Worm (Caenorhabditis elegans): ENCODE data around the gene spp-16.

Gene spp-16

DNA sequence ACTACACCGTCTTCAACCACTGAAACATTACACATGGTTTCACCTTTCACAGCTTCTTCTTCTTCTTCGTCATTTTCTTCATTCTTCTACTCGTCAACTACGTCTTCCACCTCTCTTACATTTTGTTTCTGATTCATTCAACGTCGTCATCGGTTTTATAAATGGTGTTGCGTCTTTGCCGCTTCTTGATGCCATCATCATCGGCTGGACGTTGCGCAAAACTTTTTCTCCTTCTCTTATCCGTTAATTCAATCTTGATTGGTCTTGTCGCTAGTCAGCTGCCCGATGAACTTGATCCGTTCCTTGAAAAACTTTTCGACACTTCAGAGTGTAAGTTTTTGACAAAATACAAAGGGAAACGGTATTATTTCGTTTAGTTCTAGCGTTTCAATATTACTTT lies 2.5 kb downstream of the spp-16 start:
- TF ChIP-seq nhr-25 (tag; optimal IDR thresholded peaks at IDR 0.05) (peak; percentile 54), mml-1 (tag; optimal IDR thresholded peaks at IDR 0.05) (no peak), elt-1 (tag; optimal IDR thresholded peaks at IDR 0.05) (peak; percentile 29)

DNA sequence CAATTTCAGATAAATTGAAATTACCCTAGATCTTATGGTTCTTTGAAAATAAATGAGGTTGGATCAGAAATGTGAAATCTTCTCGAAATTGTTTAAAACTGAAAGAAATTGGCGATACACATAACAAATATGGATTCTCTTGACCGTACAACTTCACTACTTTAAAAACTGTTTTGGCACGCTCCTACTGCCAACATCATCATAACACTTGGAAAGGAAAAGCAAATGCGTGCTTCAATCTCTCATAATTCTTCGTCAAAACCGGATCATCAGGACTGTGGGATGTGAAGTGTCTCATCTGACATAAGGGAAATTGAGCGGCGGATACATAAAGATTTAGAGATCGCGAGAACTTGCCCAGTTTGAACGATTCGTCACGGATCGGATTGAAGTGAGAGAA lies 3.0 kb downstream of the spp-16 start, which contains the start of gene F32D8.7:
Gene F32D8.7 (plus strand): TSS at position 329 of the 400 bp plus-strand sequence.
- no peak for TF ChIP-seq nhr-76 (tag; optimal IDR thresholded peaks at IDR 0.05)
- no peak for TF ChIP-seq pha-4 (tag; optimal IDR thresholded peaks at IDR 0.05)
- TF ChIP-seq unc-39 (tag; optimal IDR thresholded peaks at IDR 0.05), result no peak
- no peak for TF ChIP-seq nhr-28 (tag; optimal IDR thresholded peaks at IDR 0.05)
- peak; percentile 1 for TF ChIP-seq nhr-23 (tag; optimal IDR thresholded peaks at IDR 0.05)

DNA sequence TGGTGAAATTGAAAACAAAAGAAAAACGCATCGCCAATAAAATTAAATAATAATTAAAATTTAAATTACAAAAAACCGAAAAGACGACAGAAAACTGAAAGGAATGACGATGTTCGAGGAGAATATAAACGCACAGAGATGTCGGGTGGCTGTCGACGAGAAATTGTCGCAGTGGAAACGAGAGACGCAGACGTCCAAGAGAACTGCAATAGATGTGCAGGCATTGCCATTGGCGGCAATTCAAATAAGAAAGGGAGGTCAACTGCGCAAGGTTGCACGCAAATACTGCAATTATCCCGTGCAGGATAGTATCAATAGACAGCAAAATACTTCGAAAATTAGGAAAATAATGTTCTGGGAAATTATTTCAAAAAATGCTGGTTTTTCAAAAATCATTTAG lies 3.9 kb downstream of the spp-16 start:
- TF ChIP-seq lsy-12 (tag; optimal IDR thresholded peaks at IDR 0.05), result peak; percentile 99
- TF ChIP-seq nhr-76 (tag; optimal IDR thresholded peaks at IDR 0.05), result peak; percentile 87
- peak; percentile 99 for TF ChIP-seq nhr-43 (tag; optimal IDR thresholded peaks at IDR 0.05; ENCODE audit: poor library complexity, severe bottlenecking)
- TF ChIP-seq aly-2 (tag; optimal IDR thresholded peaks at IDR 0.05), result peak; percentile 79
- peak; percentile 93 for TF ChIP-seq elt-2 (tag; optimal IDR thresholded peaks at IDR 0.05)
- TF ChIP-seq mdl-1 (tag; optimal IDR thresholded peaks at IDR 0.05), result peak; percentile 69
- TF ChIP-seq ceh-9 (tag; optimal IDR thresholded peaks at IDR 0.05), result peak; percentile 11
- TF ChIP-seq unc-39 (tag; optimal IDR thresholded peaks at IDR 0.05), result no peak
- peak; percentile 96 for TF ChIP-seq tbx-2 (tag; optimal IDR thresholded peaks at IDR 0.05)
- no peak for TF ChIP-seq nhr-12 (tag; optimal IDR thresholded peaks at IDR 0.05)
- TF ChIP-seq lin-39 (tag; optimal IDR thresholded peaks at IDR 0.05), result peak; percentile 98
- peak; percentile 81 for TF ChIP-seq nhr-28 (tag; optimal IDR thresholded peaks at IDR 0.05)
- peak; percentile 59 for TF ChIP-seq fkh-2 (tag; optimal IDR thresholded peaks at IDR 0.05)
- TF ChIP-seq nhr-77 (tag; optimal IDR thresholded peaks at IDR 0.05), result peak; percentile 95
- TF ChIP-seq elt-3 (tag; optimal IDR thresholded peaks at IDR 0.05), result peak; percentile 67 to 96 (median 72)
- TF ChIP-seq ceh-82 (tag; optimal IDR thresholded peaks at IDR 0.05), result peak; percentile 96
- TF ChIP-seq pha-4 (tag; optimal IDR thresholded peaks at IDR 0.05), result peak; percentile 99
- TF ChIP-seq egl-27 (tag; optimal IDR thresholded peaks at IDR 0.05), result peak; percentile 74
- TF ChIP-seq egl-5 (tag; optimal IDR thresholded peaks at IDR 0.05), result peak; percentile 97
- peak; percentile 95 for TF ChIP-seq skn-1 (tag; optimal IDR thresholded peaks at IDR 0.05)
- TF ChIP-seq snpc-4 (tag; optimal IDR thresholded peaks at IDR 0.05), result peak; percentile 96
- peak; percentile 95 for TF ChIP-seq ceh-28 (tag; optimal IDR thresholded peaks at IDR 0.05)
- TF ChIP-seq lin-15B (tag; optimal IDR thresholded peaks at IDR 0.05), result peak; percentile 99
- peak; percentile 91 for TF ChIP-seq unc-62 (GFP tag; optimal IDR thresholded peaks at IDR 0.05)
- TF ChIP-seq sea-2 (GFP tag; optimal IDR thresholded peaks at IDR 0.05), result peak; percentile 53
- peak; percentile 100 for TF ChIP-seq ZK546.5 (tag; optimal IDR thresholded peaks at IDR 0.05)
- TF ChIP-seq nhr-11 (tag; optimal IDR thresholded peaks at IDR 0.05), result peak; percentile 96
- TF ChIP-seq fkh-10 (GFP tag; optimal IDR thresholded peaks at IDR 0.05), result peak; percentile 91
- peak; percentile 65 for TF ChIP-seq daf-12 (tag; optimal IDR thresholded peaks at IDR 0.05)
- peak; percentile 28 for TF ChIP-seq ceh-16 (tag; optimal IDR thresholded peaks at IDR 0.05)
- TF ChIP-seq R02D3.7 (tag; optimal IDR thresholded peaks at IDR 0.05), result peak; percentile 94
- TF ChIP-seq nhr-237 (tag; optimal IDR thresholded peaks at IDR 0.05), result no peak
- peak; percentile 100 for TF ChIP-seq nhr-23 (tag; optimal IDR thresholded peaks at IDR 0.05)
- peak; percentile 95 for TF ChIP-seq hmg-11 (tag; optimal IDR thresholded peaks at IDR 0.05)
- TF ChIP-seq eor-1 (tag; optimal IDR thresholded peaks at IDR 0.05), result peak in 1 of 2 experiments; percentile 9
- TF ChIP-seq ama-1 (optimal IDR thresholded peaks at IDR 0.05), result peak; percentile 91
- peak; percentile 85 for TF ChIP-seq fos-1 (tag; optimal IDR thresholded peaks at IDR 0.05)
- peak; percentile 98 for TF ChIP-seq nfya-1 (tag; optimal IDR thresholded peaks at IDR 0.05; ENCODE audit: insufficient read depth)
- no peak for TF ChIP-seq mml-1 (tag; optimal IDR thresholded peaks at IDR 0.05)
- TF ChIP-seq zag-1 (tag; optimal IDR thresholded peaks at IDR 0.05), result peak; percentile 89
- peak; percentile 90 for TF ChIP-seq ztf-4 (tag; optimal IDR thresholded peaks at IDR 0.05)
- TF ChIP-seq elt-1 (tag; optimal IDR thresholded peaks at IDR 0.05), result peak; percentile 92
- no peak for TF ChIP-seq ztf-11 (tag; optimal IDR thresholded peaks at IDR 0.05)
- peak; percentile 97 for TF ChIP-seq jun-1 (tag; optimal IDR thresholded peaks at IDR 0.05)
- peak; percentile 100 for TF ChIP-seq nhr-25 (tag; optimal IDR thresholded peaks at IDR 0.05)
- TF ChIP-seq nhr-67 (tag; optimal IDR thresholded peaks at IDR 0.05), result peak; percentile 48
- peak; percentile 92 for TF ChIP-seq pqm-1 (tag; optimal IDR thresholded peaks at IDR 0.05)
